Worm (Caenorhabditis elegans) whole organism, L3 larva: ENCODE results near the gene fbxb-10.
"Not testable (repeated sequence)": the region's sequence is repeated elsewhere in the genome, so short reads cannot be mapped to it uniquely, and the experiment has no call there.

ENCODE experiments used
- R02D3.7 ChIP-seq: fragments of 150-350 bp; optimal IDR thresholded peaks from 2 replicates; lab custom pipeline; 2014; ENCODE audit warnings: missing biosample characterization, missing genetic modification characterization
- aly-2 ChIP-seq: fragments of 150-350 bp; optimal IDR thresholded peaks from 2 replicates; lab custom pipeline; 2014; ENCODE audit warnings: missing biosample characterization, missing genetic modification characterization
- ceh-16 ChIP-seq: sonication (generic microtip); optimal IDR thresholded peaks from 2 replicates; lab custom pipeline; 2017; ENCODE audit warnings: missing biosample characterization, missing genetic modification characterization
- ceh-82 ChIP-seq: fragments of 150-350 bp; optimal IDR thresholded peaks from 2 replicates; lab custom pipeline; 2014; ENCODE audit warnings: missing biosample characterization, missing genetic modification characterization
- daf-12 ChIP-seq: fragments of 150-350 bp; optimal IDR thresholded peaks from 2 replicates; lab custom pipeline; 2014; ENCODE audit warnings: missing biosample characterization, missing genetic modification reagents, missing genetic modification characterization
- egl-27 ChIP-seq: sonication (generic microtip); optimal IDR thresholded peaks from 4 replicates; lab custom pipeline; 2017; ENCODE audit warnings: missing biosample characterization, missing genetic modification reagents, missing genetic modification characterization
- elt-1 ChIP-seq: fragments of 150-350 bp; optimal IDR thresholded peaks from 2 replicates; lab custom pipeline; 2014; ENCODE audit warnings: missing biosample characterization, missing genetic modification characterization
- elt-2 ChIP-seq: sonication (generic microtip); optimal IDR thresholded peaks from 2 replicates; lab custom pipeline; 2016; ENCODE audit warnings: missing genetic modification reagents, mild to moderate bottlenecking, missing genetic modification characterization, missing compliant biosample characterization
- eor-1 ChIP-seq, 2 experiments: fragments of 150-350 bp; optimal IDR thresholded peaks; 2 replicates each; lab custom pipeline; 2014 to 2018; ENCODE audit warnings: missing biosample characterization in 2 of 2, missing genetic modification characterization in 2 of 2
- fkh-10 ChIP-seq: sonication (generic microtip); optimal IDR thresholded peaks from 2 replicates; lab custom pipeline; 2017; ENCODE audit warnings: missing biosample characterization, missing genetic modification reagents, missing genetic modification characterization
- fkh-2 ChIP-seq: fragments of 150-350 bp; optimal IDR thresholded peaks from 2 replicates; lab custom pipeline; 2014; ENCODE audit warnings: missing biosample characterization, missing genetic modification reagents, missing genetic modification characterization
- fos-1 ChIP-seq: fragments of 150-350 bp; optimal IDR thresholded peaks from 2 replicates; lab custom pipeline; 2014; ENCODE audit warnings: missing biosample characterization, missing genetic modification characterization
- lin-15B ChIP-seq: fragments of 150-350 bp; optimal IDR thresholded peaks from 2 replicates; lab custom pipeline; 2014; ENCODE audit warnings: missing biosample characterization, missing genetic modification characterization
- lsy-12 ChIP-seq: sonication (generic microtip); optimal IDR thresholded peaks from 2 replicates; lab custom pipeline; 2016; ENCODE audit warnings: mild to moderate bottlenecking, missing genetic modification characterization, missing compliant biosample characterization
- mml-1 ChIP-seq: fragments of 150-350 bp; sonication (generic microtip); optimal IDR thresholded peaks from 3 replicates; lab custom pipeline; 2014; ENCODE audit warnings: missing biosample characterization, missing genetic modification characterization
- nhr-11 ChIP-seq: fragments of 150-350 bp; optimal IDR thresholded peaks from 2 replicates; lab custom pipeline; 2014; ENCODE audit warnings: missing biosample characterization, missing genetic modification characterization
- nhr-12 ChIP-seq: fragments of 150-350 bp; optimal IDR thresholded peaks from 2 replicates; lab custom pipeline; 2014; ENCODE audit warnings: missing biosample characterization, missing genetic modification characterization
- nhr-237 ChIP-seq: fragments of 150-350 bp; optimal IDR thresholded peaks from 2 replicates; lab custom pipeline; 2014; ENCODE audit warnings: missing biosample characterization, missing genetic modification characterization
- nhr-28 ChIP-seq: fragments of 150-350 bp; optimal IDR thresholded peaks from 2 replicates; lab custom pipeline; 2014; ENCODE audit warnings: missing biosample characterization, missing genetic modification characterization
- nhr-43 ChIP-seq: sonication (generic microtip); optimal IDR thresholded peaks from 2 replicates; lab custom pipeline; 2016; ENCODE audit warnings: mild to moderate bottlenecking, missing genetic modification characterization, missing compliant biosample characterization; ENCODE audit not compliant: poor library complexity, severe bottlenecking
- nhr-76 ChIP-seq: fragments of 150-350 bp; sonication (generic microtip); optimal IDR thresholded peaks from 5 replicates; lab custom pipeline; 2014; ENCODE audit warnings: missing biosample characterization, missing genetic modification characterization
- nhr-77 ChIP-seq: fragments of 150-350 bp; optimal IDR thresholded peaks from 2 replicates; lab custom pipeline; 2014; ENCODE audit warnings: missing biosample characterization, missing genetic modification characterization
- pqm-1 ChIP-seq: fragments of 150-350 bp; optimal IDR thresholded peaks from 2 replicates; lab custom pipeline; 2017; ENCODE audit warnings: missing biosample characterization, missing genetic modification characterization, inconsistent platforms
- sea-2 ChIP-seq: fragments of 150-350 bp; sonication (generic microtip); optimal IDR thresholded peaks from 4 replicates; lab custom pipeline; 2014; ENCODE audit warnings: missing biosample characterization, missing genetic modification reagents, missing genetic modification characterization
- skn-1 ChIP-seq: fragments of 150-350 bp; optimal IDR thresholded peaks from 2 replicates; lab custom pipeline; 2014; ENCODE audit warnings: missing biosample characterization, missing genetic modification characterization
- snpc-4 ChIP-seq: fragments of 150-350 bp; optimal IDR thresholded peaks from 2 replicates; lab custom pipeline; 2014; ENCODE audit warnings: missing biosample characterization, missing genetic modification characterization
- unc-62 ChIP-seq: fragments of 150-350 bp; sonication (generic microtip); optimal IDR thresholded peaks from 4 replicates; lab custom pipeline; 2014; ENCODE audit warnings: missing biosample characterization, missing genetic modification reagents, missing genetic modification characterization
- zag-1 ChIP-seq: fragments of 150-350 bp; optimal IDR thresholded peaks from 2 replicates; lab custom pipeline; 2014; ENCODE audit warnings: missing biosample characterization, missing genetic modification characterization
- ztf-11 ChIP-seq: fragments of 150-350 bp; optimal IDR thresholded peaks from 2 replicates; lab custom pipeline; 2014; ENCODE audit warnings: missing biosample characterization, missing genetic modification characterization
- ztf-4 ChIP-seq: fragments of 150-350 bp; optimal IDR thresholded peaks from 2 replicates; lab custom pipeline; 2014; ENCODE audit warnings: missing biosample characterization, missing genetic modification characterization

Gene fbxb-10

DNA sequence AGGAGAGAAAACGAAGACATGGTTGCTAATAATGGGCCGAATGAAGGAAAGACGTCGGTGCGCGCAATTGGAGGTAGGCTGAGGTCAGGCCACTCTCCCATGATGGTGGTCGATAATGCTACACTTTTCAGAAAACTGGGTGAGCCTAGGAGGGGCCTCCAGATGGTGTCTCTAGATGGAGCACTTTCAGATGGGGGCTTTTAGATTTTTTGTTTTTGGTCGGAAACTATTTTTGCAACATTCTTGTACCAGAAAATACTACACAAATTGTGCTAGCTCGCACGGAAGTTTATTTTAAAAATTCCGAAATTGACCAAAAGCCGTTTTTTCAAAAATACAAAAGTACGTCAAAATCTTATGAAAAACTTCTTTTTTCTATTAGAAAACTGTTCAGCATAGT, at the start of gene fbxb-10:
fbxb-10 (minus strand) TSS at position 101 of the 400 bp plus-strand sequence.
- no peak for TF ChIP-seq nhr-237 (tag; lab: Kevin White, UChicago)
- TF ChIP-seq zag-1 (tag; lab: Kevin White, UChicago) = no peak
- no peak for TF ChIP-seq R02D3.7 (tag; lab: Kevin White, UChicago)
- TF ChIP-seq nhr-43 (tag; lab: Kevin White, UChicago) = no peak
- TF ChIP-seq elt-1 (tag; lab: Kevin White, UChicago) = no peak
- TF ChIP-seq fkh-2 (tag; lab: Kevin White, UChicago) = no peak
- TF ChIP-seq daf-12 (tag; lab: Kevin White, UChicago) = no peak
- TF ChIP-seq skn-1 (tag; lab: Kevin White, UChicago) = no peak
- TF ChIP-seq lsy-12 (tag; lab: Kevin White, UChicago) = no peak
- TF ChIP-seq nhr-77 (tag; lab: Kevin White, UChicago) = no peak
- TF ChIP-seq nhr-12 (tag; lab: Kevin White, UChicago) = no peak
- TF ChIP-seq nhr-28 = no peak
- TF ChIP-seq eor-1 (tag; optimal IDR thresholded peaks at IDR 0.05; lab: Kevin White, UChicago) = no peak
- TF ChIP-seq egl-27 (tag; lab: Kevin White, UChicago) = no peak
- TF ChIP-seq fos-1 (tag; lab: Kevin White, UChicago) = no peak
- TF ChIP-seq pqm-1 = no peak
- TF ChIP-seq ceh-82 (tag; lab: Kevin White, UChicago) = no peak
- no peak for TF ChIP-seq aly-2 (tag; lab: Kevin White, UChicago)
- TF ChIP-seq ztf-4 = no peak

DNA sequence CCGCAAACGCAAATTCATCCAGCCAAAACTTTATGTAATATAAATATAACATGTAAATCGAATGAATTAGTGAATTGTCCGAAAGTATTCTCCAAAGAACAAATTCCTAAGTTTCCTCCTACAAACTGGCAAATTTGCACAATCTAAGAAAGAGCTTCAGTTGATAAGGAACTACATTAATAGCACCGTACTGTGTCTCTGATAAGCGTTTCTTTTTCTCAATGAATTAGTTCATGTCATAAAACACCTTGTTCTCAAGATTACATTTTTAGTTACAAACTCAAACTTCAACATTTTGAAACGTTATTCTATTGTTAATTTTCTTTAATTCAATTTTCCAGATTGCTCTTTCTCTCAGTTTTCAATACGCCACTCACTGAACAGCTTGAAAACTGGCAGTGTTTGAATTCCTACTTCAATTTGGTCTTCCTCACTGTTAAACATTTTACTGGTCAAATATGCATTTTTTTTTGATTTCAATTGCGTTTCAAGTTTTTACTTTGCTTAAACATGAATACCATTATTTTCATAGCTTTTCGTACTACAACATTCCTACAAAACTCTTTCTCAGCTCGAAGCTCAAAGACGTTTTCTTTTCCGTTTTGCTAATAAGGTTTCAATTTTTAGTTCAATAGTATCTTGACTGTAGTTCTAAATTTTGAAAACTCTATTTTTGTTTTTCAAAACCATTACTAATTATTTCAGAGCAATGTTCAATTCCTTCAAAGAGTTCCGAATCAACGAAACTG, 47.7 kb upstream of the fbxb-10 start, which contains the start of gene math-15:
math-15 (plus strand) TSS at position 699 of the 749 bp plus-strand sequence.
- TF ChIP-seq egl-27 (tag; lab: Kevin White, UChicago) = no peak
- TF ChIP-seq nhr-11 (tag; lab: Kevin White, UChicago) = no peak
- no peak for TF ChIP-seq snpc-4 (tag; lab: Kevin White, UChicago)
- no peak for TF ChIP-seq elt-1 (tag; lab: Kevin White, UChicago)
- no peak for TF ChIP-seq ztf-11 (tag; lab: Kevin White, UChicago)
- TF ChIP-seq lin-15B (tag; lab: Kevin White, UChicago) = no peak
- TF ChIP-seq nhr-28 = no peak
- peak; percentile 67 for TF ChIP-seq elt-2 (tag; lab: Kevin White, UChicago)
- peak; percentile 11 for TF ChIP-seq pqm-1
- TF ChIP-seq nhr-76 (tag; lab: Kevin White, UChicago) = no peak

DNA sequence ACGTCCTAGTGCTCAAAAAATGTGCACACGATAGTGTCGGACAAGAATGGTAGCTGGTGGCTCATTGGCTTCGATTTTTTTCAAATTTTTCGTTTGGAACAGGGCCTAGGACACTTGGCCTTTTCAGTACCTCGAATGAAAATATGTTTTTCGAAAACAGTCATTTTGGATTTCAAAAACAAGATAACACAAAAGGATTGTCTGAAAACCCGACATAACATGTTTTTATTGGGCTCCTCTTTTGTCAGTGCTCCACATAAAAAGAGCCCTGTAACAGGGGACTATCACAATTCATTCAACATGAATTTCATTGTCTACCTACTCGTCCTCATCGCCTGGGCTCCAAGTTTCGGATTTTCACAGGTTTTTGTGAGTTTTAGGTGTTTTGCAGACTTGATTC, 46.1 kb upstream of the fbxb-10 start, which contains the start of gene C16C4.17:
C16C4.17 (plus strand) TSS at position 301 of the 400 bp plus-strand sequence.
- TF ChIP-seq ztf-4 (no peak), sea-2 (GFP tag; lab: Kevin White, UChicago) (no peak), ceh-16 (tag; lab: Kevin White, UChicago) (no peak)

DNA sequence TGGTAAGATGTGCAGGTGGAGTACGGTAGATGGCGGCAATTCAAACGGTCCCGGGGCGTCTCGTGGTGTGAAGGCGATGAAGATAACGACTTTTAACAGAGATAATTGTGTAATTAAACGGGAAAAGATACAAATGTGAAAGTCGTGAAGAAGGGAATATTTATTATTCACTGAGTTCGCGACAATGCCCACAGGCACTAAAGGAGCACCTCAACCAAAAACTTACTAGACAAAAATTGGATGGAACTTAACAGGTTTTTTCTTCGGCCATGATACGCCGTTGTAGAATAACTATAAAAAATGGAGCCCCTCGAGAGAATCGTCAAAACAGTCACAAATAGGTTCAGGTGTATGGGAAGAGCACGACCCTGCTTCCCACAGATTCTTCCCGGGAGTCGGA, 44.1 kb upstream of the fbxb-10 start, which contains the start of gene fbxb-98:
fbxb-98 (plus strand) TSS at position 301 of the 400 bp plus-strand sequence.
- not testable (repeated sequence) for TF ChIP-seq nhr-77 (tag; lab: Kevin White, UChicago); ztf-4; zag-1 (tag; lab: Kevin White, UChicago)

DNA sequence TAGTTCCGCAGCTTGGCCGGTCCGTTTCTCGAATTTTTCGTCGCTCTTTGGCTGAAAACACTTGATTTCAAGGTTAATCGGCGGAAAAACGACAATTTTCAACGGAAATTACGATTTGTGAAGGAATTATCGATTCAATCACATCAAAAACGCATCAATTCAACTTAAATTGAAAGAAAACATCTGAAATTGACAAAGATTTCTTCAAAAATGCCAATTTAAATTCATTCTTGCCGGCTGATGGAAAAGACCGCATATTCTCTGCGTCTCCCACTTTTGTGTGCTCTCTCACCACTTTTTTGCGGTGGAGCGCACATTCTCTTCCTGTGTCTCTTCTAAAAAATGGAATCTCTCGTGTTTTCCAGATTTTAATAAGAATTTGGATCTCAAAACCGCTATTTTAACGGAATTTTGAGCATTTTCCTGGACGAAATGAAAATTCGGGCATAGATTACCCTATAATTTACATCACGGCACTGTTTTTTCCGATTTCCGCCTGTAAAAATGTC, 43.1 kb upstream of the fbxb-10 start, which contains the start of gene C16C4.18:
C16C4.18 (minus strand) TSS at position 51 of the 509 bp plus-strand sequence.
- not testable (repeated sequence) for TF ChIP-seq fkh-10 (GFP tag; lab: Kevin White, UChicago); nhr-28; unc-62

DNA sequence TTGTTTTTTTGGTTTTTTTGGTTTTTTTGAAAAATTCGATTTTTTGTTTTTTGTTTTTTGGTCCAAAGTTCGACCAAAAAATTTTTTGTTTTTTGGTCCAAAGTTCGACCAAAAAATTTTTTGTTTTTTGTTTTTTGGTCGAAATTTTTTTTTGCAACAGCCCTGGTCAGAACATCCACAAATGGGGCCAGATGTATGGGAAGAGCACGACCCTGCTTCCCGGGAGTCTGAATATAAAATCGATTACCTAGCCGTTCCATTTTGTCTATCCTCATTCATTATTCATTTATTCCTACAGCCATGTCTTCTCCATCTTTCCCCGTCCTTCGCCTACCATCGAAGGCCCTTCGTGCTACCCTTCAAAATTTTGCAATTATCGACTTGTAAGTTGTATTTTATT, 35.9 kb upstream of the fbxb-10 start, which contains the start of gene fbxb-95:
fbxb-95 (plus strand) TSS at position 301 of the 400 bp plus-strand sequence.
- TF ChIP-seq ztf-11, mml-1, lin-15B (tag; lab: Kevin White, UChicago): not testable (repeated sequence)
